Worm (Caenorhabditis elegans) whole organism, L1 larva: Measurements from ENCODE around the gene C27B7.5.

Experiments
- aly-2 ChIP-seq: fragments of 150-350 bp; optimal IDR thresholded peaks from 2 replicates; lab custom pipeline; 2014; ENCODE audit warnings: missing biosample characterization, missing genetic modification characterization
- ama-1 ChIP-seq: fragments of 150-350 bp; optimal IDR thresholded peaks from 2 replicates; lab custom pipeline; 2014
- blmp-1 ChIP-seq: fragments of 150-350 bp; optimal IDR thresholded peaks from 2 replicates; lab custom pipeline; 2014; ENCODE audit warnings: missing biosample characterization, missing genetic modification characterization
- dpl-1 ChIP-seq, 3 experiments: fragments of 150-350 bp in 2 of 3; sonication (generic microtip) in 1 of 3; optimal IDR thresholded peaks; 2 replicates each; lab custom pipeline; 2014 to 2017; ENCODE audit warnings: missing biosample characterization in 3 of 3, missing genetic modification characterization in 3 of 3, missing genetic modification reagents in 3 of 3
- fkh-4 ChIP-seq: sonication (generic microtip); optimal IDR thresholded peaks from 2 replicates; lab custom pipeline; 2016; ENCODE audit warnings: missing compliant biosample characterization, missing genetic modification characterization, borderline replicate concordance
- jun-1 ChIP-seq: fragments of 150-350 bp; optimal IDR thresholded peaks from 2 replicates; lab custom pipeline; 2014; ENCODE audit warnings: missing biosample characterization, missing genetic modification reagents, missing genetic modification characterization
- mdl-1 ChIP-seq, 2 experiments: fragments of 150-350 bp; optimal IDR thresholded peaks; 2 replicates each; lab custom pipeline; 2014 to 2017; ENCODE audit warnings: missing biosample characterization in 2 of 2, missing genetic modification characterization in 2 of 2, inconsistent platforms in 1 of 2
- nhr-20 ChIP-seq: sonication (generic microtip); optimal IDR thresholded peaks from 2 replicates; lab custom pipeline; 2016; ENCODE audit warnings: mild to moderate bottlenecking, missing genetic modification characterization, missing compliant biosample characterization
- nhr-237 ChIP-seq: fragments of 150-350 bp; optimal IDR thresholded peaks from 2 replicates; lab custom pipeline; 2014; ENCODE audit warnings: missing biosample characterization, missing genetic modification characterization
- unc-130 ChIP-seq: fragments of 150-350 bp; optimal IDR thresholded peaks from 2 replicates; lab custom pipeline; 2017; ENCODE audit warnings: missing biosample characterization, missing genetic modification characterization, inconsistent platforms

- no peak for TF ChIP-seq mdl-1 (tag; optimal IDR thresholded peaks at IDR 0.05; lab: Kevin White, UChicago)
- TF ChIP-seq fkh-4 = no peak
- no peak for TF ChIP-seq jun-1
- TF ChIP-seq dpl-1 (GFP tag; optimal IDR thresholded peaks at IDR 0.05; lab: Kevin White, UChicago) = no peak
- TF ChIP-seq unc-130 (tag; lab: Kevin White, UChicago) = no peak
- no peak for TF ChIP-seq ama-1
- no peak for TF ChIP-seq nhr-237
- no peak for TF ChIP-seq blmp-1 (tag; lab: Kevin White, UChicago)
- no peak for TF ChIP-seq aly-2
- TF ChIP-seq nhr-20 (tag; lab: Kevin White, UChicago) = no peak
Observed at ce11 chrIV:8892558-8892957, 8.9 kb upstream of the C27B7.5 start, which contains the start of gene C27B7.2.
